Worm (Caenorhabditis elegans) whole organism, mixed stage, embryonic: Measurements from ENCODE around the gene ptc-1.

Experiments
- M03D4.4 ChIP-seq: sonication (generic microtip); optimal IDR thresholded peaks from 2 replicates; lab custom pipeline; 2017; ENCODE audit warnings: mild to moderate bottlenecking, missing genetic modification characterization, missing compliant biosample characterization
- blmp-1 ChIP-seq: fragments of 150-350 bp; optimal IDR thresholded peaks from 2 replicates; lab custom pipeline; 2014; ENCODE audit warnings: missing biosample characterization, missing genetic modification characterization
- ceh-39 ChIP-seq: fragments of 150-350 bp; optimal IDR thresholded peaks from 2 replicates; lab custom pipeline; 2014; ENCODE audit warnings: missing biosample characterization, missing genetic modification characterization
- ceh-43 ChIP-seq: fragments of 200-800 bp; sonication (Bioruptor generic); optimal IDR thresholded peaks from 2 replicates; lab custom pipeline; 2018; ENCODE audit warnings: mild to moderate bottlenecking, missing genetic modification characterization, moderate library complexity, missing compliant biosample characterization
- ceh-83 ChIP-seq: fragments of 200-800 bp; sonication (Bioruptor generic); optimal IDR thresholded peaks from 2 replicates; lab custom pipeline; 2018; ENCODE audit warnings: mild to moderate bottlenecking, missing genetic modification characterization, missing compliant biosample characterization
- ces-1 ChIP-seq: fragments of 150-350 bp; optimal IDR thresholded peaks from 2 replicates; lab custom pipeline; 2014; ENCODE audit warnings: missing biosample characterization, missing genetic modification reagents, missing genetic modification characterization
- cnd-1 ChIP-seq: fragments of 200-800 bp; sonication (Bioruptor generic); optimal IDR thresholded peaks from 2 replicates; lab custom pipeline; 2018; ENCODE audit warnings: mild to moderate bottlenecking, missing genetic modification characterization, missing compliant biosample characterization
- elt-1 ChIP-seq: sonication (generic microtip); optimal IDR thresholded peaks from 2 replicates; lab custom pipeline; 2017; ENCODE audit warnings: missing genetic modification characterization, mild to moderate bottlenecking, missing compliant biosample characterization, antibody characterized with exemption, moderate library complexity, borderline replicate concordance; ENCODE audit not compliant: insufficient read depth
- ham-2 ChIP-seq: fragments of 200-800 bp; sonication (Bioruptor generic); optimal IDR thresholded peaks from 2 replicates; lab custom pipeline; 2018; ENCODE audit warnings: mild to moderate bottlenecking, missing genetic modification characterization, missing compliant biosample characterization
- hlh-1 ChIP-seq: fragments of 150-350 bp; optimal IDR thresholded peaks from 2 replicates; lab custom pipeline; 2014; ENCODE audit warnings: missing biosample characterization, missing genetic modification reagents, missing genetic modification characterization
- lin-13 ChIP-seq: fragments of 150-350 bp; optimal IDR thresholded peaks from 2 replicates; lab custom pipeline; 2014; ENCODE audit warnings: missing biosample characterization, missing genetic modification characterization
- lin-32 ChIP-seq: fragments of 200-800 bp; sonication (Bioruptor generic); optimal IDR thresholded peaks from 2 replicates; lab custom pipeline; 2018; ENCODE audit warnings: mild to moderate bottlenecking, missing genetic modification characterization, missing compliant biosample characterization
- mab-5 ChIP-seq: fragments of 150-350 bp; optimal IDR thresholded peaks from 2 replicates; lab custom pipeline; 2014; ENCODE audit warnings: missing biosample characterization, missing genetic modification characterization
- mep-1 ChIP-seq: fragments of 150-350 bp; optimal IDR thresholded peaks from 2 replicates; lab custom pipeline; 2017; ENCODE audit warnings: missing biosample characterization, missing genetic modification reagents, missing genetic modification characterization, inconsistent platforms
- mls-2 ChIP-seq: sonication (generic microtip); optimal IDR thresholded peaks from 2 replicates; lab custom pipeline; 2016; ENCODE audit warnings: mild to moderate bottlenecking, missing genetic modification characterization, moderate library complexity, missing compliant biosample characterization
- nhr-12 ChIP-seq: fragments of 150-350 bp; optimal IDR thresholded peaks from 2 replicates; lab custom pipeline; 2014; ENCODE audit warnings: missing biosample characterization, missing genetic modification characterization
- nhr-2 ChIP-seq: fragments of 150-350 bp; optimal IDR thresholded peaks from 2 replicates; lab custom pipeline; 2014; ENCODE audit warnings: missing biosample characterization, missing genetic modification characterization
- nhr-237 ChIP-seq: fragments of 150-350 bp; optimal IDR thresholded peaks from 2 replicates; lab custom pipeline; 2014; ENCODE audit warnings: missing biosample characterization, missing genetic modification characterization
- nhr-28 ChIP-seq: fragments of 150-350 bp; optimal IDR thresholded peaks from 2 replicates; lab custom pipeline; 2014; ENCODE audit warnings: missing biosample characterization, missing genetic modification characterization
- nhr-76 ChIP-seq: sonication (generic microtip); optimal IDR thresholded peaks from 2 replicates; lab custom pipeline; 2017; ENCODE audit warnings: missing biosample characterization, missing genetic modification characterization
- pha-4 ChIP-seq: fragments of 150-350 bp; optimal IDR thresholded peaks from 2 replicates; lab custom pipeline; 2018; ENCODE audit warnings: missing biosample characterization, missing genetic modification reagents, missing genetic modification characterization
- sem-2 ChIP-seq: fragments of 200-800 bp; sonication (Bioruptor generic); optimal IDR thresholded peaks from 2 replicates; lab custom pipeline; 2018; ENCODE audit warnings: mild to moderate bottlenecking, missing genetic modification characterization, missing compliant biosample characterization
- tbx-8 ChIP-seq: fragments of 200-800 bp; sonication (Bioruptor generic); optimal IDR thresholded peaks from 2 replicates; lab custom pipeline; 2018; ENCODE audit warnings: mild to moderate bottlenecking, missing genetic modification characterization, moderate library complexity, missing compliant biosample characterization
- unc-39 ChIP-seq: fragments of 150-350 bp; optimal IDR thresholded peaks from 2 replicates; lab custom pipeline; 2014; ENCODE audit warnings: missing biosample characterization, missing genetic modification characterization
- unc-62 ChIP-seq: fragments of 150-350 bp; optimal IDR thresholded peaks from 2 replicates; lab custom pipeline; 2014; ENCODE audit warnings: missing biosample characterization, missing genetic modification reagents, missing genetic modification characterization
- zip-8 ChIP-seq: fragments of 150-350 bp; optimal IDR thresholded peaks from 2 replicates; lab custom pipeline; 2014; ENCODE audit warnings: missing biosample characterization, missing genetic modification characterization
- ztf-11 ChIP-seq: fragments of 150-350 bp; optimal IDR thresholded peaks from 2 replicates; lab custom pipeline; 2014; ENCODE audit warnings: missing biosample characterization, missing genetic modification characterization

The ptc-1 gene

ce11 chrII:7893648-7894047, 626 bp downstream of the ptc-1 start:
- TF ChIP-seq cnd-1 (tag; lab: Kevin White, UChicago) (no peak), lin-32 (GFP tag; lab: Kevin White, UChicago) (no peak), zip-8 (tag; lab: Kevin White, UChicago) (no peak), mep-1 (tag; lab: Kevin White, UChicago) (no peak), blmp-1 (tag; lab: Kevin White, UChicago) (no peak), mab-5 (tag; lab: Kevin White, UChicago) (no peak), tbx-8 (GFP tag; lab: Kevin White, UChicago) (no peak), ham-2 (no peak), nhr-237 (tag; lab: Kevin White, UChicago) (no peak), hlh-1 (tag; lab: Kevin White, UChicago) (no peak), mls-2 (tag; lab: Kevin White, UChicago) (no peak), ceh-43 (GFP tag; lab: Kevin White, UChicago) (no peak), M03D4.4 (no peak)

ce11 chrII:7895190-7895589, 2.2 kb downstream of the ptc-1 start:
- TF ChIP-seq unc-62 (GFP tag; lab: Kevin White, UChicago) (peak; percentile 34), hlh-1 (tag; lab: Kevin White, UChicago) (no peak)
- TF ChIP-seq, all 35 proteins: peak for 1

- TF ChIP-seq ceh-39 (tag; lab: Kevin White, UChicago), result no peak
- TF ChIP-seq cnd-1 (tag; lab: Kevin White, UChicago), result no peak
- peak; percentile 64 for TF ChIP-seq ces-1 (GFP tag; lab: Kevin White, UChicago)
- TF ChIP-seq sem-2 (GFP tag; lab: Kevin White, UChicago), result no peak
- no peak for TF ChIP-seq ceh-83 (GFP tag; lab: Kevin White, UChicago)
- TF ChIP-seq lin-13 (tag; lab: Kevin White, UChicago), result no peak
- TF ChIP-seq nhr-237 (tag; lab: Kevin White, UChicago), result no peak
- TF ChIP-seq elt-1, result no peak
- TF ChIP-seq lin-32 (GFP tag; lab: Kevin White, UChicago), result no peak
Measured at ce11 chrII:7900190-7900672, 7.2 kb downstream of the ptc-1 start, which contains the start of gene rev-1. TSS of gene rev-1 (plus strand) at chrII:7900622.

ce11 chrII:7900762-7901161, 7.7 kb downstream of the ptc-1 start:
- TF ChIP-seq nhr-12 (tag; lab: Kevin White, UChicago), result no peak
- no peak for TF ChIP-seq M03D4.4
- TF ChIP-seq unc-39 (tag; lab: Kevin White, UChicago), result no peak
- TF ChIP-seq nhr-28 (tag; lab: Kevin White, UChicago), result no peak
- no peak for TF ChIP-seq ceh-43 (GFP tag; lab: Kevin White, UChicago)
- TF ChIP-seq mep-1 (tag; lab: Kevin White, UChicago), result no peak

ce11 chrII:7901990-7902389, 9.0 kb downstream of the ptc-1 start:
- TF ChIP-seq unc-39 (tag; lab: Kevin White, UChicago) (no peak), sem-2 (GFP tag; lab: Kevin White, UChicago) (no peak), M03D4.4 (no peak), pha-4 (tag; lab: Kevin White, UChicago) (no peak), hlh-1 (tag; lab: Kevin White, UChicago) (no peak), ham-2 (no peak), mab-5 (tag; lab: Kevin White, UChicago) (no peak), nhr-2 (tag; lab: Kevin White, UChicago) (no peak), ztf-11 (tag; lab: Kevin White, UChicago) (no peak), nhr-76 (tag; lab: Kevin White, UChicago) (no peak), cnd-1 (tag; lab: Kevin White, UChicago) (no peak), ces-1 (GFP tag; lab: Kevin White, UChicago) (no peak), blmp-1 (tag; lab: Kevin White, UChicago) (no peak), nhr-237 (tag; lab: Kevin White, UChicago) (no peak), lin-13 (tag; lab: Kevin White, UChicago) (no peak)

- no peak for TF ChIP-seq zip-8 (tag; lab: Kevin White, UChicago)
- peak; percentile 49 for TF ChIP-seq hlh-1 (tag; lab: Kevin White, UChicago)
Measured at ce11 chrII:7907539-7907997, 14.5 kb downstream of the ptc-1 start, which contains the start of gene best-23. TSS of gene best-23 (minus strand) at chrII:7907589.
